Worm (Caenorhabditis elegans) whole organism, L3 larva: ENCODE results near the gene glb-25.

Source experiments
- nhr-25 ChIP-seq: sonication (generic microtip); optimal IDR thresholded peaks from 2 replicates; lab custom pipeline; 2017; ENCODE audit warnings: missing biosample characterization, missing genetic modification characterization
- nhr-28 ChIP-seq: fragments of 150-350 bp; optimal IDR thresholded peaks from 2 replicates; lab custom pipeline; 2014; ENCODE audit warnings: missing biosample characterization, missing genetic modification characterization
- pha-4 ChIP-seq: fragments of 150-350 bp; optimal IDR thresholded peaks from 2 replicates; lab custom pipeline; 2014; ENCODE audit warnings: missing biosample characterization, missing genetic modification reagents, missing genetic modification characterization
- pqm-1 ChIP-seq: fragments of 150-350 bp; optimal IDR thresholded peaks from 2 replicates; lab custom pipeline; 2017; ENCODE audit warnings: missing biosample characterization, missing genetic modification characterization, inconsistent platforms

DNA sequence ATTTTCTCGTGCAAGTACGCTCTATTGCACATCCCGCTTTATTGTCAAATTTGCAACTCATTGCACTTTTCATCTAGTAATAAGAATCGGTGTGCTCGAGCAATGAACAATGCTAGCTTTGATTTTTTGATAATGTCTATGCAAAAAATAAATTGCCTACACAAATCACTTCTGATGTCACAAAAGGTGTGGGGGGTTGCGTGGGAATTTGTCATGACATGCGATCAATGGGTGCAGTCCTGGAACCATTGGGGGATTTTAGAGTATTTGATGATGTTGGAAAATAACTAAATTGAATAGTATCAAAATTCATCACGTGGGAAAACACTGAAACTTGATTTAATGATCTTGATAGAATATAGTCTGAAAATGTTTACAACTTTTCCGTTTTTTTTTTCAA lies 7.8 kb downstream of the glb-25 start:
- no peak for TF ChIP-seq nhr-25 (tag; lab: Kevin White, UChicago)
- no peak for TF ChIP-seq pqm-1
- no peak for TF ChIP-seq nhr-28
- no peak for TF ChIP-seq pha-4 (tag; lab: Kevin White, UChicago)
